Fruit fly (Drosophila melanogaster) ovary, adult (tissue): ENCODE results near the gene cav.

Experiments
- CG17801 ChIP-seq: fragments of 200-800 bp; optimal IDR thresholded peaks from 2 replicates; lab custom pipeline; 2019; ENCODE audit warnings: missing biosample characterization, mild to moderate bottlenecking, missing genetic modification characterization, moderate library complexity; ENCODE audit not compliant: partially characterized antibody

cav gene

DNA sequence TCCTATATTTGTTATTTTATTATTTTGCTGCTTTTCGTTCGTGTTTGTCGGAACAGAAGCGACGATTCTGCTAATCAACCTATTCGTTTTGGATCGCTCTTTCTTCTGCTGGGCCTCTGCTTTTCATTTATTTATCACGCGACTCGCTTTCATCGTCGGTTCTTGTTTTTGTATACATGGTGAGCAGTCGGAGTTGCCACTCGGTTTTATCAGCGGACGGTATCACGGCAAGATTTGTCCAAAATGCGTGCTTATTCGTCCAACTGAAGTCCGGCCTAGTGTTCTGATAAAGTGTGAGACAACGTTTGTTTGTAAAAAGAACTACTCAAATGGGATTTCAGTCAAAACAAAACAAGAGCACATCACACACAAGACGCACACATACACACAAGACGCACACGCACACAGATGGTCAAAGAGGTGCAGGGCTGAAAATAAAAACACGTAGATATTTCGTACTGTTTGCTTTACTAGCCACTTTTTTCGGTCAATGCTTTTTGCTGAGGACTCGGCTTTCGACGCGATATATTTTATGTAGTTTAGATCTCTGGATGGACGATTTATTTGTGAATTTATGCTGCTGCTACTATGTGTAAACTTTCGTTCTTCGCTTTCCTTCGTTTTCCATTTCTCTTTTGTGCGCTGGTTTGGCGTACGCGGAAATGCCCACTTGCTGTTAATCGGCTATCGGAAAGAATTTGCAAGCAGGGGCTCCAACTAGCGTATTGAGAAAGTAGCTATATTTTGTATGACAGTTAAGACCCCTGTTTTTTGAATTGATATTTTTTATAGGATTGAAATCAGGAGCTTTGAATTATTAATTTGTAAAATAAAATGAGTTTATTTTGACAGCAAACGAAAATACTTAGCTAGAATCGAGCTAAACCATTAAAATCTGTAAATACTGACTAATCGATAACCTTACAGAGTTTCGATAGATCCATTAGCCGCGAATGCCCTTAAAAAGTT, 715 bp downstream of the cav start, which contains the start of gene twin:
TSS of gene twin (minus strand) at position 632 of the 969 bp plus-strand sequence.
- peak; percentile 46 for TF ChIP-seq CG17801 (GFP tag; lab: Kevin White, UChicago)

DNA sequence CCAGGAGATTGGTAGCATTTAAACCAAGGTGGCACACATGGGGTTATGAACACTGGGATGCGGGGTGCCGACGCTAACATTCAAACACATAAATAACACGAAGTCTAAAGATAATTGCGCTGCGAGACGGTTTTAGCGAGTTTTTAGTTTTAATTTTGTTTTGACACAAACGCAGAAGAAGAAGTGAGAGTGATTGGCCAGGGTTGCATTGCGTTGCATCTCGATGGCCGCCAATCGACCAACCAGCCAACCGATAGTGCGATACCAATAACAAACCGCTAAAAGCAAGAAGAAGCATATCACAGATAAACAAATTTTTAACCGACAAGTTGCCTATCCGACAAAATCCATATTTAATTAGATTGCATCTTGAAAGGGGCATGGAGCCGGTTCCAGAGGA, 5.8 kb downstream of the cav start, which contains the start of the genes Spps and CG13609:
TSS of gene Spps (minus strand) at position 191 of the 400 bp plus-strand sequence.
TSS of gene CG13609 (plus strand) at position 280 of the 400 bp plus-strand sequence.
- TF ChIP-seq CG17801 (GFP tag; lab: Kevin White, UChicago): peak; percentile 33

DNA sequence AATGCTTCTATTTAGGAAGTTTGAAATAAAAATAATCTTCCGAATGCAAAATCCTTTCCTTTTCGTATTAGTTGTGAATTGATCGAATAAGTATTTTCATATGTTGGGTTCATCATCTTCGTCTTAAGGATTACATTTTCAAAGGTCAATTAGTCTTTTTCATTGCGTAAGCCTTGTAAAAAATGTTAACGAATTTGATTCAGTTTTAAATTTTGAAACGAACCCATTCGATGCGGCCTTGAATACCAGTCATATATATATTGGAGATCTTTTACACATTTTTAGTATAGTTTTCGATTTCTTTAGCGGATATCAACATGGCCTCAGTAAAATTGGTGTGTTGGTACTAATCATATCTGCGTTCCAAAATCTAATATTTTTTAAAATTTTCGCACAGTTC, 7.8 kb downstream of the cav start, which contains the start of gene Acp95EF:
TSS of gene Acp95EF (plus strand) at position 301 of the 400 bp plus-strand sequence.
- TF ChIP-seq CG17801 (GFP tag; lab: Kevin White, UChicago): no peak

DNA sequence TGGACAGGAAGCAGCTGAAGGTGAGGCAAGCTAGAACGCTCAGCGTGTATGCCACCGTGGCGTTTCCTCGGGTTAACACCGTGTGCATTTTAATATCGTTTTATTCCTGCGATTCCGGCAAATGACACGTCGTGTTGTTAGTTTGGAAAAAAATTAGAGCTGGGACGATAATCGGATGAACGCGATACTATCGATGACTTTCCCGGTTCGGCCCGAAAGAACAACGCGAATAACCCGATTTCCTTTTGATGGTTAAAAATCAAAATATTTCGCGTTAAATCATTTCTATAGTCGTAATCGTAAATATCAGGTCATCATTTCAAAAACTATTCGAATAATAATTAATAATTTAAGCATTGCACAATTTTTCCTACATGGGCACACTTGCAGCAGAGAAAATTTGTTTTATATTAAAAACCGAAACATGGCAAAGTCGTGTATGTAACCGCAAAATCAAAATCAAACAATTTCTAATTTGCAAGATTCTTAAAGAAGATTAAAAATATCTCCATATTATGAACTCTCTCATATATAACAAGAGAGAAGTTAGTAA, 9.0 kb downstream of the cav start, which contains the start of gene Spase22-23:
TSS of gene Spase22-23 (minus strand) at position 166 of the 553 bp plus-strand sequence.
- no peak for TF ChIP-seq CG17801 (GFP tag; lab: Kevin White, UChicago)

DNA sequence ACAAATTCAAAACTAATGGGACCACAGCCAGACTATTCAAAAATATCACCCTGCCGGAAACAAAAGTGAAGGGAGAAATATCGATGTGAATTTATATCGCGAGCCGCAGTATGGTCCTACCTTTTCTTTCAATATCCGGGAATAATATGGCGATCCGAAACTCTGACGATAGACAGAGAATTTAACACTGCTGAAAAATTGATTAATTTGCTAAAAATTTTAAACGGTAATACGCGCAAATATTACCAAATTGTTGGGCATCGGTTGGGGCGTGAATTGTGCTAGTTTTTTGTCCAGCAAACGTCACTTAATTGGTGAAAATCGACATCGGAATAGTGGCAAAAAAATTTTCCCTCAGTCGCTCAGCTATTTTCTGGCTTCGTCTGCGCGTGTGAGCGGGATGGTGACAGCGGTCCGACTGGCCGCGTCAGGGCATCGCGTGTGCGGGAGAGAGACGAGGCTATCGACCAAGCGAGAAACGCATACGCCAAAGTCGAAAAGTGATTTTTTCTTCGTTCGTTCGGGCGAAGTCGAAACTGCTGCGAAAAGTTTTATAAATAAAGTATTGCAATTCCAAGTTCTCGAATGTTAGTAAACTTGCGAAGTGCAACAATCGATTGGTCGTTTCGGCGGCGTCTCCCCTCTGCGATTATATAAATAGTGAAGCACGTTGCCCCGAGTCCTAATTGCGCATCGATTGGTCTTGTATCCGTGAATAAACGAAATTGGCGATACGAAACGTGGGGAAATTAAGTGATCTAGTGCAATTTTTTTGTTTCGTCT, 9.7 kb downstream of the cav start, which contains the start of gene mask:
TSS of gene mask (plus strand) at position 140 of the 783 bp plus-strand sequence.
- peak; percentile 65 for TF ChIP-seq CG17801 (GFP tag; lab: Kevin White, UChicago)

DNA sequence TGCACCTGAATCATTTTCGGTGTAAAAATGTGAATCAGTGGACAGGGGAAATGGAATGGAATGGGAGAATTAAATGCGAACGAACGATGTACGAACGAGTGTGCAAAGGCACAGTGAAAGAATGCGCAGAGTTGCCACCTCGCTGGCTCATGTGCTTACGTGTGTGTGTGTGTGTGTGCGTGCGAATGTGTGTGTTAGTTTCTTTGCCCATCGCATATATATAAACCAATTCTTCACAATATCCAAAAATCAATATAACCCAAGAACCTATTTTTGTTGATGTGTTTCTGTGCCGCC, 10.3 kb downstream of the cav start:
- TF ChIP-seq CG17801 (GFP tag; lab: Kevin White, UChicago): no peak

DNA sequence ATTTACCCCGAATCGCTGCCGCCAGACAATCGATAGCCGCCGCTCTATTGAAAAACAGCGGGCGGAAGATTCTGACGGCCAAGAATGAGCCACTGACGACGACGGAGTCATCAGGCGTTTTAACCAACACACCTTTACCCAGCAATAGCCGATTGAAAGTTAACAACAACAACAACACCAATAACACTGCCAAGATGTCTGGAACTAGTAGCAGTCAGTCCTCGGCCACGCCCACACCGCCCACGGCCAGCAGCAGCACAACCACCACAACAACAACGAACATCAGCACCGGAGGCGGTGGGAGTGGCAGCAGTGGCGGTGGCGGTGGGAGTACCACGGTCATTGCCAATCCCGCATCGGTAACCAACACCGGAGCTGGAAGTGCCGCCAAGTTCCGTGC, 11.0 kb downstream of the cav start:
- TF ChIP-seq CG17801 (GFP tag; lab: Kevin White, UChicago): no peak

DNA sequence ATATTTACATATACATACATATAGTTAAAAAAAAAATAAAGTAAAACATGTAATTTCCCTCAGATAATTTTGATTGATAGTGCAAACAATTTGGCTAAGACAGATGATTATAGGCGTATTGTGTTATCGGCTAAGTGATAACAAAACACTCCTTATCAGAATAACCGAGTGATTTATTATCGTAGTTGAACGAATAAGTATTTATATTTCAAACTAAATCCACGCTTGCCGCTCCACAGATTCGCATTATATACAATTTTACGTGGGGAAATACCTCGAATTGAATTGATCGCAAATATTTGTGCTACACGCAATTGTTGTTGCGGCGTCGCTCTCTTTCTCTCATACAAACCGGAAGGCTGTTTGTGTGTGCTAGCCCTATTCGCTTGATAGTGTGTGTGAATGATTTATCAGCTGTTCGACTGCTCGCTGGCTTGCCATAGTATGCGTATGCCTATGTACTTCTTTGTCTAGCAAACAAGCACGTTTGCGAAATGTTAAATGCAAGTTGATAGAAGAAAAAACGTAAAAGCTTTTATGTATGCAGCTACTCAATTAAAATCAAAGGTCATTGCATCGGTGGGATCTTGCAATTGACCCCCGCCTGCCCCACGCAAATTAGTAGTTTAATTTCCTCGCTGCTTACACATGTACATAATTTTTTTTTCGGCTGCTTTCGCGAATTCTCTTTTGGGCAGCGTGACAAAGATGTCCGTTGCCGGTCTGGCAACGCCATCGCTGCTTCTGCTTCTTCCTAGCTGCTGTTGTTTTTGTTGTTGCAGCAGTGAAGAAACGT, 12.7 kb downstream of the cav start:
- TF ChIP-seq CG17801 (GFP tag; lab: Kevin White, UChicago): peak; percentile 18

DNA sequence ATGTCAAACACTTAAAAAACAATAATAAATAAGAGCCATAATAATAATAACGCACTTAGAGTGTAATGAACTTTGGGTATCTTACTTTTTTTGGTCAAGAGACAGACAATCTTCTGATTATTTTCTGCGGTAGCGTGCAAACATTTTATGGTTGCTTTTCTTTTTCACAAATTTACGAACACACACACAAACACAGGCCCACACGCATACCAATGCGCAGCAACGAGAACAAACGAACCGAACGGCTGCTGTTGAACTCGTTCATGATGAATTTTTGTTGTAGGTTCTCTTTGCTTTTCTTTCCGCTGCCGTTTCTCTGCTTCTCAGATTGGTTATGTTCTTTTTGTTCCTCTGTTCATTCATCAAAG, 13.2 kb downstream of the cav start:
- no peak for TF ChIP-seq CG17801 (GFP tag; lab: Kevin White, UChicago)

DNA sequence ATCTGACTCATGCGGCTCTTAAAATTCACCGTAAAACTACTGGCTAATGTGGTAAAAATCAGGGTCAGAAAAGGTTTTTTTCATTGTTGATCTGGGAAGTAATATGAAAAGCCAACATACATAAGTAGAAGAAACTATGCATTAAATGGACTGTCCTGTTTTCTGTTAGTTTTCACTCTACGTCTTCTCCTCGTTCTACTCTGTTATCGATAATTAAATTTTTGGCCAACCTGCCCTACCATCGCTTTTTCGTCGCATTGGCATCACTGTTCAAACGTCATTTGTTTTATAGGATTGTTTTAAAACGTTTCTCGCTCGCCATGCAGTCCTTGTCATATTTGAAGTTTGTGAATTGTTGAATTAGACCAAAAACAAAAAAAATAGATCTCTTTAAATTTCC, 13.8 kb downstream of the cav start:
- TF ChIP-seq CG17801 (GFP tag; lab: Kevin White, UChicago): no peak

DNA sequence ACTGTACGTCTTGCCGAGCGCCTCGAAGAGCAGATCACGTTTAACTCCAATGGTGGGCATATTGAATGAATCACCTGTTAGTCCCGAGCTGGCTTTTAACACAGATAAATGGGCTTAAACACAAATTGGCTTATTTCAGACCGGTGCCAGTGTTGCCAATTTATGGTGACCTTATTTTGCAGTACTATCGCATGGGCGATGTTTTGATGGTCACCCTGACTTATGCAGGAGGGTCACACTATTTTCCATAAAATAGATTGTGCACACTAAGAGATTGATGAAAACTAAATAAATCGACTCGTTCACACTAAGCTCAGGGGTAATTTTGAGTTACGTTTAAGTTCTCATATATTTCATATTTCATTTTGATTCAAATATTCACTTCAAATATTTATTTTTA, 31.6 kb downstream of the cav start, which contains the start of gene beta-PheRS:
TSS of gene beta-PheRS (minus strand) at position 186 of the 400 bp plus-strand sequence.
- no peak for TF ChIP-seq CG17801 (GFP tag; lab: Kevin White, UChicago)

DNA sequence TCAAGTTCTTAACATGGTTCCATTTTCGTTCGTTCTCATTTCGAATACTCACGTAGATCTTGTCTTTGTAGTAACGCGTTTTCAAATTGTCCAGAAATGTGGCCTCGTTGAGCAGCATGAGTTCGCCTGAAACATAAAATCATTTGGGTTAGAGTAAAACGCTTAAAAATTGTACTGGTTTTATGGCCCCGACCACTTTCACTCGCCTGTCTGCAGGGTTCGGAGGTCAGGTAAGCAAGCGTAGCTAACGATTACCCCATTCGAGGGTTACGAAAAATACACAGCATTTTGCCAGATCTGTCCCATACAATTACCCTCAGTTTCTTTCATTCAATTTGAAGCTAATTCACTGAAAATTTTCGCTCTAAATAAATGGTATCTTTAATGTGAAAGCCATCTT, 37.4 kb downstream of the cav start:
- TF ChIP-seq CG17801 (GFP tag; lab: Kevin White, UChicago): no peak

DNA sequence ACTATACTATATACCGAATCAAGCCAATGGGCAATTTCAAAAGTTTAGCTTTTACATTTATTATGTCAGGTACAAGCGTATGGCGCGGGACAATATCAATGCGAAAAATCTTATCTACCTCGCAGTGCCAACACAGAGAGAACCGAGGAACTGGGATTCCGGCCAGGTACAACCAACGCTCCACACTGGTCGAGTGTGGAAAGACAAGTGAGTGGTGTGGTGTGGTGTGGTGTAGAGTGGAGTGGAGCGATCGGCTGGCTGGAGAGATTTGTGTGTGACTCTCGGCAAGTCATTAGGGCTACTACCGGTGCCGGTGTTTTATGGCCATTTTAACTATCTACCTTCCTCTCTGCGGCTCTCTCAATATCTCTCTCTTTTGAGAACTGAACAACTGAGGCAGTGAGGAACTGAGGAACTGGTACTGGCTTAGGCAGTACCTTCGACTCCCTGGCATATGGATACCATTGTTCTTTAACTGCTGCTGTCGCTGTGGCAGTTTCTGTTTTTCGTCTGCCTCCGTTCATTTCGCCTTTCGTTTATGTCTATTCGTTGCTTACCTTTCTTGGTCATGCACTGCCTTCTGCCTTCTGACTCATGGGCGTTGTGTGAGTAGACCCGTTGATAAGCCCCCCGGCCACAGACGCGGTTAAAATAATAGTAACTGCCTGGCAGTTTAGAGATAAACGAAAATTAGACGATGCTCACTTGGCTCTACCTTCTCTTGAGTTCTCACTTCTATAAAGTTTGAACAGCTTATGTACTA, 38.6 kb downstream of the cav start:
- TF ChIP-seq CG17801 (GFP tag; lab: Kevin White, UChicago): peak; percentile 96
